Worm (Caenorhabditis elegans): ENCODE measurements around the gene Y60A9.3.
A peak's percentile ranks its signal among the peaks of the same experiment; 100 is the strongest.

Y60A9.3 gene

DNA sequence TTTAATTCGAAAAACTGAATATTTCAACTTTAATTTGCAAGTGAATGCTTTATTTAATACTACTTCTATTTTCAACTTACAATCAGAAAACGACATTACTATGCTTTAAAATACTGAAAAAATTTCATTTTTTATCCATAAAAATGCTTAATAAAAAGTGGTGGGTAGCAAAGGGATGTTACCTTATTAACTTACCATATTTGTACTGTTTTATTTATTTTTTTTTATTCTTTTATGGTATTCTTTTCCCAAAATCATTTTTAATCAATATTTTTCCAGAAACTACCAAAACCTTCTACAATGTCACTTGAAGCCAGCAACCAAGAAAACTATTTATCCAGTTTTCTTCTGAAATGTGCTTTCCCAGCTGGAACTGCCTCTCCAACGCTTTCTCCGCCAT is at the start of gene Y60A9.3:
Gene Y60A9.3 (plus strand): TSS at position 301 of the 400 bp plus-strand sequence.
- TF ChIP-seq ceh-83 (GFP tag; optimal IDR thresholded peaks at IDR 0.05): no peak
- no peak for TF ChIP-seq lin-32 (GFP tag; optimal IDR thresholded peaks at IDR 0.05)
- TF ChIP-seq nhr-76 (tag; optimal IDR thresholded peaks at IDR 0.05): no peak
- TF ChIP-seq hlh-1 (tag; optimal IDR thresholded peaks at IDR 0.05): no peak
- no peak for TF ChIP-seq lin-13 (tag; optimal IDR thresholded peaks at IDR 0.05)
- no peak for TF ChIP-seq bed-3 (GFP tag; optimal IDR thresholded peaks at IDR 0.05)
- no peak for TF ChIP-seq elt-1 (tag; optimal IDR thresholded peaks at IDR 0.05; ENCODE audit: borderline replicate concordance, insufficient read depth)
- no peak for TF ChIP-seq nhr-237 (tag; optimal IDR thresholded peaks at IDR 0.05)
- no peak for TF ChIP-seq unc-62 (GFP tag; optimal IDR thresholded peaks at IDR 0.05)
- TF ChIP-seq ztf-11 (tag; optimal IDR thresholded peaks at IDR 0.05): no peak
- TF ChIP-seq ceh-39 (tag; optimal IDR thresholded peaks at IDR 0.05): no peak
- TF ChIP-seq cnd-1 (tag; optimal IDR thresholded peaks at IDR 0.05): no peak
- TF ChIP-seq sptf-1 (tag; optimal IDR thresholded peaks at IDR 0.05): no peak
- no peak for TF ChIP-seq snpc-4 (tag; optimal IDR thresholded peaks at IDR 0.05)
- no peak for TF ChIP-seq flh-1 (GFP tag; optimal IDR thresholded peaks at IDR 0.05)
- TF ChIP-seq lsy-2 (tag; optimal IDR thresholded peaks at IDR 0.05): no peak
- no peak for TF ChIP-seq blmp-1 (tag; optimal IDR thresholded peaks at IDR 0.05)
- no peak for TF ChIP-seq ces-1 (GFP tag; optimal IDR thresholded peaks at IDR 0.05)
- no peak for TF ChIP-seq zip-8 (tag; optimal IDR thresholded peaks at IDR 0.05)
- TF ChIP-seq tbx-8 (GFP tag; optimal IDR thresholded peaks at IDR 0.05): no peak

DNA sequence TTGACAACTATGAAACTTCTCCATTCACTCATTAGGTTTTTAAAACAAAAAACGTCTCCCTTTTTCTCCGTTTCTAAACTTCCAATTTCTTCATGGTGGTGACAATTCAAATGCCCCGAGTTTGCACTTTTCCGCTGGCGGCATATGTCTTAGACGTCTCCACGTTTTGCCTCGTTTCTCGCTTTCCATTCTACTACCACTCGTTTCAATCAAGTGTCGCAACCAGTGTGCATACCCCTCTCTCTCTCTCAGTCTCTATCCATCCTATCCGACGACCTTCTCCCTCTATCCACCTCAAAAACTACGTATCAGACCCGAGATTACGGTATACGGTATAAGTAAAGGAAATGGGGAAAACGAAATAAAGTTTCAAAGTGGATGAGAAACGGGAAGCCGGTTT is 48.9 kb upstream of the Y60A9.3 start:
- TF ChIP-seq elt-3 (tag; optimal IDR thresholded peaks at IDR 0.05) (no peak), hlh-1 (tag; optimal IDR thresholded peaks at IDR 0.05) (peak; percentile 78), ces-1 (GFP tag; optimal IDR thresholded peaks at IDR 0.05) (no peak), ceh-39 (tag; optimal IDR thresholded peaks at IDR 0.05) (no peak), nhr-12 (tag; optimal IDR thresholded peaks at IDR 0.05) (no peak), snpc-4 (tag; optimal IDR thresholded peaks at IDR 0.05) (no peak), unc-120 (tag; optimal IDR thresholded peaks at IDR 0.05; ENCODE audit: poor library complexity, severe bottlenecking) (peak; percentile 36), pha-4 (tag; optimal IDR thresholded peaks at IDR 0.05) (no peak), flh-1 (GFP tag; optimal IDR thresholded peaks at IDR 0.05) (no peak), ceh-83 (GFP tag; optimal IDR thresholded peaks at IDR 0.05) (no peak), unc-39 (tag; optimal IDR thresholded peaks at IDR 0.05) (no peak)

ce11 chrX:14335220-14335619 is 47.8 kb upstream of the Y60A9.3 start, which contains the start of gene K04G11.1:
TSS of gene K04G11.1 (plus strand) at chrX:14335520.
- no peak for TF ChIP-seq pha-4 (tag; optimal IDR thresholded peaks at IDR 0.05)
- no peak for TF ChIP-seq bed-3 (GFP tag; optimal IDR thresholded peaks at IDR 0.05)
- no peak for TF ChIP-seq lsy-2 (tag; optimal IDR thresholded peaks at IDR 0.05)
- TF ChIP-seq nhr-28 (tag; optimal IDR thresholded peaks at IDR 0.05): no peak
- TF ChIP-seq lin-13 (tag; optimal IDR thresholded peaks at IDR 0.05): no peak
- no peak for TF ChIP-seq unc-39 (tag; optimal IDR thresholded peaks at IDR 0.05)
- TF ChIP-seq sem-2 (GFP tag; optimal IDR thresholded peaks at IDR 0.05): no peak
- no peak for TF ChIP-seq snpc-4 (tag; optimal IDR thresholded peaks at IDR 0.05)
- no peak for TF ChIP-seq mab-5 (tag; optimal IDR thresholded peaks at IDR 0.05)
- no peak for TF ChIP-seq hlh-1 (tag; optimal IDR thresholded peaks at IDR 0.05)
- TF ChIP-seq M03D4.4 (tag; optimal IDR thresholded peaks at IDR 0.05): no peak
- TF ChIP-seq ceh-83 (GFP tag; optimal IDR thresholded peaks at IDR 0.05): no peak
- no peak for TF ChIP-seq ceh-43 (GFP tag; optimal IDR thresholded peaks at IDR 0.05)
- no peak for TF ChIP-seq flh-1 (GFP tag; optimal IDR thresholded peaks at IDR 0.05)
- TF ChIP-seq tbx-8 (GFP tag; optimal IDR thresholded peaks at IDR 0.05): no peak
- no peak for TF ChIP-seq ces-1 (GFP tag; optimal IDR thresholded peaks at IDR 0.05)
- TF ChIP-seq unc-120 (tag; optimal IDR thresholded peaks at IDR 0.05; ENCODE audit: poor library complexity, severe bottlenecking): no peak
- TF ChIP-seq lin-32 (GFP tag; optimal IDR thresholded peaks at IDR 0.05): no peak

DNA sequence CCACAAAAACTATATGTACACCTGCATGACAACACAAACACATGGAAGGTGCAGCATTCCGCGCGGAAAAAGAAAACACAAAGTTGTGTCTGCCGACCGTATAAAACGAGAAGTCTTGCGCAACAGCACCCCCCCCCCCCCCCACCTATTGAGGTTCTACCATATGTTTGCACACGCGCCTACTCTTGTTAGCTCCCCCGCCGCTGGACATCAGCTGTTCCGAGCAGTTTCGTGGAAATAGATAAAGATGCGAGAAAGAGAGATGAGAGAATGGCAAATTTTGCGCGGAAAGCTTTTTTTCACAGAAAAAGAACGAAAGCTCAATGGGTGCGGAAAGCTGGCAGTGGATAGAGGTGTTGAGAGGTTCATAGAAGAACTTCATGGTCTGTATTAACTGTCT is 47.4 kb upstream of the Y60A9.3 start:
- TF ChIP-seq nhr-12 (tag; optimal IDR thresholded peaks at IDR 0.05) (no peak), hlh-1 (tag; optimal IDR thresholded peaks at IDR 0.05) (peak; percentile 92), M03D4.4 (tag; optimal IDR thresholded peaks at IDR 0.05) (peak; percentile 49), sem-2 (GFP tag; optimal IDR thresholded peaks at IDR 0.05) (no peak), sptf-1 (tag; optimal IDR thresholded peaks at IDR 0.05) (peak; percentile 31), elt-1 (tag; optimal IDR thresholded peaks at IDR 0.05; ENCODE audit: borderline replicate concordance, insufficient read depth) (no peak), mab-5 (tag; optimal IDR thresholded peaks at IDR 0.05) (no peak), nhr-76 (tag; optimal IDR thresholded peaks at IDR 0.05) (no peak), ceh-83 (GFP tag; optimal IDR thresholded peaks at IDR 0.05) (no peak), ham-2 (GFP tag; optimal IDR thresholded peaks at IDR 0.05) (no peak), drap-1 (GFP tag; optimal IDR thresholded peaks at IDR 0.05) (peak; percentile 6), unc-120 (tag; optimal IDR thresholded peaks at IDR 0.05; ENCODE audit: poor library complexity, severe bottlenecking) (peak; percentile 19), pha-4 (tag; optimal IDR thresholded peaks at IDR 0.05) (peak; percentile 6), mep-1 (tag; optimal IDR thresholded peaks at IDR 0.05) (no peak)
